Worm (Caenorhabditis elegans): ENCODE results near the gene sss-1.

The sss-1 gene

ce11 chrIV:9873837-9874236 lies 19.7 kb downstream of the sss-1 start (continued):
- no peak for TF ChIP-seq lin-38 (GFP tag; IDR thresholded peaks at IDR 0.05)
- TF ChIP-seq dve-1 (tag; optimal IDR thresholded peaks at IDR 0.05; ENCODE audit: insufficient read depth), result peak; percentile 37
- TF ChIP-seq saeg-2 (GFP tag; IDR thresholded peaks at IDR 0.05), result no peak
- TF ChIP-seq lin-39 (tag; optimal IDR thresholded peaks at IDR 0.05), result no peak
- no peak for TF ChIP-seq sdz-12 (GFP tag; optimal IDR thresholded peaks at IDR 0.05)
- TF ChIP-seq daf-12 (tag; optimal IDR thresholded peaks at IDR 0.05), result no peak
- TF ChIP-seq R02D3.7 (tag; optimal IDR thresholded peaks at IDR 0.05), result no peak
- TF ChIP-seq nhr-28 (tag; optimal IDR thresholded peaks at IDR 0.05), result peak; percentile 39
- TF ChIP-seq unc-130 (GFP tag; optimal IDR thresholded peaks at IDR 0.05), result no peak
- peak; percentile 71 for TF ChIP-seq hlh-11 (tag; optimal IDR thresholded peaks at IDR 0.05)
- TF ChIP-seq nhr-48 (tag; optimal IDR thresholded peaks at IDR 0.05), result peak; percentile 60
- TF ChIP-seq F26F4.8 (GFP tag; conservative IDR thresholded peaks at IDR 0.05), result no peak
- no peak for TF ChIP-seq duxl-1 (tag; optimal IDR thresholded peaks at IDR 0.05; ENCODE audit: poor library complexity)
- no peak for TF ChIP-seq fos-1 (tag; optimal IDR thresholded peaks at IDR 0.05)

ce11 chrIV:9872786-9873185 lies 20.8 kb downstream of the sss-1 start:
- TF ChIP-seq lsy-2 (tag; optimal IDR thresholded peaks at IDR 0.05), result peak in 1 of 2 experiments; percentile 19
- no peak for TF ChIP-seq hmg-1.1 (GFP tag; IDR thresholded peaks at IDR 0.05)
- TF ChIP-seq Y105C5A.15 (GFP tag; IDR thresholded peaks at IDR 0.05), result no peak
- peak; percentile 69 for TF ChIP-seq pqm-1 (tag; optimal IDR thresholded peaks at IDR 0.05)
- TF ChIP-seq hlh-30 (tag; optimal IDR thresholded peaks at IDR 0.05; ENCODE audit: insufficient read depth), result peak; percentile 43
- TF ChIP-seq mdt-29 (GFP tag; IDR thresholded peaks at IDR 0.05), result no peak
- TF ChIP-seq hlh-11 (tag; optimal IDR thresholded peaks at IDR 0.05), result peak; percentile 47
- TF ChIP-seq mep-1 (tag; optimal IDR thresholded peaks at IDR 0.05), result peak; percentile 30
- TF ChIP-seq mdl-1 (tag; optimal IDR thresholded peaks at IDR 0.05), result peak in 1 of 2 experiments; percentile 44
- TF ChIP-seq unc-62 (GFP tag; optimal IDR thresholded peaks at IDR 0.05 in 1 of 2), result peak in 1 of 2 experiments; percentile 51
- TF ChIP-seq unc-62 (tag; optimal IDR thresholded peaks at IDR 0.05), result no peak
- TF ChIP-seq unc-39 (tag; optimal IDR thresholded peaks at IDR 0.05), result no peak
- TF ChIP-seq mes-2 (tag; optimal IDR thresholded peaks at IDR 0.05; ENCODE audit: poor library complexity, severe bottlenecking), result peak; percentile 9
- peak; percentile 46; the same call in 1 of the 2 replicates for TF ChIP-seq dmd-6 (GFP tag; IDR thresholded peaks at IDR 0.05)
- TF ChIP-seq daf-16 (GFP tag; optimal IDR thresholded peaks at IDR 0.05), result no peak
- peak; percentile 85 for TF ChIP-seq daf-16 (tag; optimal IDR thresholded peaks at IDR 0.05)
- peak; percentile 64 for TF ChIP-seq dve-1 (tag; optimal IDR thresholded peaks at IDR 0.05; ENCODE audit: insufficient read depth)
- TF ChIP-seq snpc-1.2 (GFP tag; IDR thresholded peaks at IDR 0.05), result no peak
- peak; percentile 73 for TF ChIP-seq nhr-28 (tag; optimal IDR thresholded peaks at IDR 0.05)

DNA sequence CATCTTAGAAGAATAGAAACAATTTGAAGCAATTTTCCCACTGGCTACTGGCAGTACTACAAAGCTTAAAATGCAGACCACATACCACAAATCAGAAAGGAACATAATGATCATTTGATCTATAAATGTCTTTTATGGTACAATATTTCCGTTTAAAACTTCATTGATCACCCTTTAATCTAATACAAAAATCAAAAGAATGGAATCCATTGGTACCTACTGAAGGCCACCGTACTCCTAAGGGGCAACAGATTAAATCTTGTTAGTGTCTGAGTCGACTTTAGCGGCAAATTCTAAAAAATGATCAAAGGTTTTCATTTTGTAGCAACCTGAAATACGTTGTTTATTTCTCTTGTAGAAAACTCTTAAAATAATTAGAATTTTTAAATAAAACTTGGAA lies 21.3 kb downstream of the sss-1 start:
- TF ChIP-seq sdz-12 (GFP tag; optimal IDR thresholded peaks at IDR 0.05) (no peak), madf-9 (GFP tag; conservative IDR thresholded peaks at IDR 0.05) (no peak)

DNA sequence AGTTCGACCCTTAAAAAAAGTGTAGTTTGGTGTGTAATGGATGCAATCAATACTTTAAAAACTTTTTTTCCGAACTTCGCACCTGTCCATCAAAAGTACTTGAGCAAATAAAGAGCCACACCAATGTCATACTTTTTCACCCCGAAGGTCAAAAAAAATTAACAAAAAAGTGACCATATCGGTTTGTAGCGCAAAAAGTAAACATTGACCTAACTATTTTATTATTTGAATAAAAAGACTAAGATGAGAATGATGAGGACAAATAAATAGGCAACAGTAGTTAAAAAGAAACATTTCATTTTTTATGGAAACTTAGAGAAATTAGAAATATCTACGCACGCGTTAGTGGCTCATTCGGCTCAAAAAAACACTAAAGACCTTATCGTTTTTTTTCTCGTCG lies 24.2 kb downstream of the sss-1 start:
- no peak for TF ChIP-seq mdl-1 (tag; optimal IDR thresholded peaks at IDR 0.05)
- no peak for TF ChIP-seq ceh-20 (GFP tag; IDR thresholded peaks at IDR 0.05)
- no peak for TF ChIP-seq ama-1 (optimal IDR thresholded peaks at IDR 0.05)
- no peak for TF ChIP-seq ctbp-1 (GFP tag; IDR thresholded peaks at IDR 0.05)
- TF ChIP-seq lin-29 (GFP tag; IDR thresholded peaks at IDR 0.05), result no peak
- no peak for TF ChIP-seq T26A8.4 (GFP tag; IDR thresholded peaks at IDR 0.05)
- TF ChIP-seq spr-3 (GFP tag; optimal IDR thresholded peaks at IDR 0.05), result no peak
- no peak for TF ChIP-seq unc-62 (GFP tag; optimal IDR thresholded peaks at IDR 0.05 in 1 of 2)
- no peak for TF ChIP-seq unc-62 (tag; optimal IDR thresholded peaks at IDR 0.05)
- TF ChIP-seq nhr-76 (tag; optimal IDR thresholded peaks at IDR 0.05), result no peak
- TF ChIP-seq pha-4 (GFP tag; IDR thresholded peaks at IDR 0.05), result no peak
- no peak for TF ChIP-seq pha-4 (tag; optimal IDR thresholded peaks at IDR 0.05)
- TF ChIP-seq lsy-2 (tag; optimal IDR thresholded peaks at IDR 0.05), result no peak
- no peak for TF ChIP-seq F44E2.7 (GFP tag; IDR thresholded peaks at IDR 0.05)
- no peak for TF ChIP-seq dve-1 (tag; optimal IDR thresholded peaks at IDR 0.05; ENCODE audit: insufficient read depth)
- TF ChIP-seq D1046.2 (GFP tag; IDR thresholded peaks at IDR 0.05), result no peak
- no peak for TF ChIP-seq nhr-111 (GFP tag; optimal IDR thresholded peaks at IDR 0.05)

Measured in whole organism, L4 larva.